Worm (Caenorhabditis elegans) whole organism, L3 larva: ENCODE results near the gene ttbk-4.

Source experiments
- ceh-9 ChIP-seq: sonication (generic microtip); optimal IDR thresholded peaks from 2 replicates; lab custom pipeline; 2018; ENCODE audit warnings: missing biosample characterization, missing genetic modification characterization
- daf-12 ChIP-seq: fragments of 150-350 bp; optimal IDR thresholded peaks from 2 replicates; lab custom pipeline; 2014; ENCODE audit warnings: missing biosample characterization, missing genetic modification reagents, missing genetic modification characterization
- egl-27 ChIP-seq: sonication (generic microtip); optimal IDR thresholded peaks from 4 replicates; lab custom pipeline; 2017; ENCODE audit warnings: missing biosample characterization, missing genetic modification reagents, missing genetic modification characterization
- eor-1 ChIP-seq, 2 experiments: fragments of 150-350 bp; optimal IDR thresholded peaks; 2 replicates each; lab custom pipeline; 2014 to 2018; ENCODE audit warnings: missing biosample characterization in 2 of 2, missing genetic modification characterization in 2 of 2
- lin-39 ChIP-seq: fragments of 150-350 bp; optimal IDR thresholded peaks from 2 replicates; lab custom pipeline; 2018; ENCODE audit warnings: missing biosample characterization, missing genetic modification reagents, missing genetic modification characterization
- nhr-23 ChIP-seq: fragments of 150-350 bp; optimal IDR thresholded peaks from 2 replicates; lab custom pipeline; 2014; ENCODE audit warnings: missing biosample characterization, missing genetic modification reagents, missing genetic modification characterization
- nhr-67 ChIP-seq: fragments of 150-350 bp; optimal IDR thresholded peaks from 2 replicates; lab custom pipeline; 2014; ENCODE audit warnings: missing biosample characterization, missing genetic modification characterization
- nhr-76 ChIP-seq: fragments of 150-350 bp; sonication (generic microtip); optimal IDR thresholded peaks from 5 replicates; lab custom pipeline; 2014; ENCODE audit warnings: missing biosample characterization, missing genetic modification characterization
- tbx-2 ChIP-seq: sonication (generic microtip); optimal IDR thresholded peaks from 2 replicates; lab custom pipeline; 2016; ENCODE audit warnings: mild to moderate bottlenecking, missing genetic modification characterization, missing compliant biosample characterization

DNA sequence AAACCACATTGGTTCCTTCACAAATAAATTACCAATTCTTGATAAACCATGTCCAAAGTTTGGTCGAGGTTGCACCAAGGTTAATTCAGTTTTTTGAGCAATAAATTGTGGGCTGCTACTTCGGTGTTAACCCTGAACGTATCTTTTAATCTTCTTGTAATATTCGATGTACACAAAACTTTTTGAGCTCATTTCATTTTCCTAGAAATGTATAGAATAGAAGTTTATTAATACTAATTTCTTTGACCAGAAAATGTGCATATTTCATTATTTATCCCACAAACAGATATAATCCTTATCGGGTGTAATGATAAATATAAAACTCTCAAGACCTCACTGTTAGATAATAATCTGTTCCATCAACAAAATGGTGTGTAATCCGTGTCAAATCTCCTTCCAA lies 11.0 kb downstream of the ttbk-4 start:
- TF ChIP-seq nhr-23 (tag; lab: Kevin White, UChicago) (no peak), eor-1 (tag; optimal IDR thresholded peaks at IDR 0.05; lab: Kevin White, UChicago) (no peak), tbx-2 (no peak), egl-27 (tag; lab: Kevin White, UChicago) (no peak), daf-12 (tag; lab: Kevin White, UChicago) (no peak), nhr-67 (no peak), ceh-9 (tag; lab: Kevin White, UChicago) (no peak), lin-39 (tag; lab: Kevin White, UChicago) (no peak), nhr-76 (tag; lab: Kevin White, UChicago) (no peak)
